Worm (Caenorhabditis elegans): ENCODE data around the gene C18H7.11.

The C18H7.11 gene

DNA sequence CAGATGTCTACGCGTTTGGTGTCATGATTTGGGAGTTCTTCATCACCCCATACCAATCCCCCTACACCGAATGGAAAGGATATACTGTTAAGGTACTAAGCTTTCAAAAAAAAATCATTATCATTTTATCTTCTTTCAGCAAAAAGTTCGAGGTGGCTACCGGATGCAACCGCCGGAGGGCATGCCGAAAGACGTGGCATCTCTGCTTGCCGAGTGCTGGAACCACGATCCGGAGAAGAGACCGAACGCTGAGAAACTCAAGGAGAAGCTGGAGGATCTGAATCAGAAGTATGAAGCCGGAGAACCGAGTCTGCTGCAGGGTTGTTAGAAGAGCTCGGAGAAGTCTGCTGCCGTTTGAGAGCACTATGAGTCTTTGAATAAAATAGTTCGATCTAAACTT, 1.9 kb upstream of the C18H7.11 start:
- TF ChIP-seq unc-62 (GFP tag; optimal IDR thresholded peaks at IDR 0.05) = no peak

ce11 chrIV:601595-601994, 4.9 kb downstream of the C18H7.11 start, which contains the start of gene srt-59:
Gene srt-59 (minus strand): TSS chrIV:601695.
- no peak for TF ChIP-seq unc-62 (GFP tag; optimal IDR thresholded peaks at IDR 0.05)

DNA sequence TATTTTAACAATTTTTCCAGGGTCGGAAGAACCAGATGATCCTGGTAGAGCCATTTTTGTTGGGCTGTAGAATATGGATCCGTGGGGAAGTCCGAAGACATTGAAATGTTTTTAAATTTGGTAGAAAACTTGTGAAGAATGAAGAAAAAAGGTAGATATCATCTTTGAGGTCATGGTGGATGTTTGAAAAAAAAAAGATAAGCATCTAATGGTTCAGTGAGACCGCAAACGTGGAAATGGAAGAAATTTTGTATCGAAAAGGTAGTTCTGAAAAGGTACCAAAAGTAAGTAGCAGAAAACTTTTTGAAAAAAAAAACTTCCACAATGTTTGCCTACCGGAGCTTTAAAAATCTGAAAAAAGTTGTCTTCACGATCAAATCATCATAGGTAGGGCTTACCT, 6.8 kb downstream of the C18H7.11 start, which contains the start of gene prmt-4:
TSS of gene prmt-4 (minus strand) at position 101 of the 400 bp plus-strand sequence.
- TF ChIP-seq unc-62 (GFP tag; optimal IDR thresholded peaks at IDR 0.05) = no peak

DNA sequence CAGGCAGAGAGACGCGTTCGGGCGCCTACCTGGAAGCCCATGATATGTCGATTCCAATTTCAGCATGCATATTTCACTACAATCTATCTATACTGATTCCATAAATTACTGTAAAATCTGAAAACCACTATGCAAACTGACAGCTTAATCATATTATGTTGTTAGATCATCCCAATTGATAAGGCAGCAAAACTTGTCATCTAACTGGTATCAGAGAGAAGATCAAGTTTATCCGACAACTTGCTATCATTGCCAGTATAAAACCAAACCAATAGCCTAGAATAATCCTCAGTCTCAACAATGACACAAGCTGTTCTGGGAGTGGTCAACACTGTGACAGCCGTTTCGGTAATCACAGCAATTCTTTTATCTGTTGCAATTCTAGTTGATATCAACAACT, 7.4 kb downstream of the C18H7.11 start, which contains the start of gene col-102:
TSS of gene col-102 (plus strand) at position 301 of the 400 bp plus-strand sequence.
- no peak for TF ChIP-seq unc-62 (GFP tag; optimal IDR thresholded peaks at IDR 0.05)

ce11 chrIV:604817-605216, 8.1 kb downstream of the C18H7.11 start:
- TF ChIP-seq unc-62 (GFP tag; optimal IDR thresholded peaks at IDR 0.05) = no peak

- TF ChIP-seq unc-62 (GFP tag; optimal IDR thresholded peaks at IDR 0.05) = no peak
These were observed 8.7 kb downstream of the C18H7.11 start for ce11 chrIV:605431-605830.

- TF ChIP-seq unc-62 (GFP tag; optimal IDR thresholded peaks at IDR 0.05) = no peak
These were observed 9.4 kb downstream of the C18H7.11 start, which contains the start of gene inx-18 for ce11 chrIV:606055-606454. Gene inx-18 (plus strand): TSS chrIV:606355.

ce11 chrIV:607628-608027, 10.9 kb downstream of the C18H7.11 start:
- TF ChIP-seq unc-62 (GFP tag; optimal IDR thresholded peaks at IDR 0.05) = no peak

ce11 chrIV:613155-613554, 16.5 kb downstream of the C18H7.11 start:
- no peak for TF ChIP-seq unc-62 (GFP tag; optimal IDR thresholded peaks at IDR 0.05)

- no peak for TF ChIP-seq unc-62 (GFP tag; optimal IDR thresholded peaks at IDR 0.05)
These were observed 18.5 kb downstream of the C18H7.11 start, which contains the start of gene C18H7.1 for ce11 chrIV:615244-615643. Gene C18H7.1 (plus strand): TSS chrIV:615544.

DNA sequence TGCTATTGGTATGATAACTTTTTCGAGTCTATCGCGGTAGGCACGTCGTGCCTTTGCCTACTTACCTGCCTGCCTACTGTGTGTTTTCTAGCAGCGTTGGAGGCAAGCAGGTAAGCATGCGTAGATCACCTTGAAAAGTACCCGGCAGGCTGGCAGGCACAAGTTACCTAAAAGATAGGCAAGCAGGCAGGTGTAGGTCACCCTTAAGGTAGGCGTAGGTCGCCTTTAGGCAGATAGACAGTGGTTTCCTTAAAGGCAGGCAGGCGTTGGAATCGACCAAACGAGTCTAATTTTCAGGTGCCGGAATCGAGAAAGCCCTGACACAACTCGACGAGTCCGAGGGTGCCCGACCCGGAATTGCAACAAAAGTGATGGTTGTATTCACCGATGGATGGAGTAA, 23.1 kb downstream of the C18H7.11 start:
- no peak for TF ChIP-seq unc-62 (GFP tag; optimal IDR thresholded peaks at IDR 0.05)

- no peak for TF ChIP-seq unc-62 (GFP tag; optimal IDR thresholded peaks at IDR 0.05)
These were observed 23.6 kb downstream of the C18H7.11 start for ce11 chrIV:620324-620723.

- no peak for TF ChIP-seq unc-62 (GFP tag; optimal IDR thresholded peaks at IDR 0.05)
These were observed 26.3 kb downstream of the C18H7.11 start for ce11 chrIV:622989-623388.

DNA sequence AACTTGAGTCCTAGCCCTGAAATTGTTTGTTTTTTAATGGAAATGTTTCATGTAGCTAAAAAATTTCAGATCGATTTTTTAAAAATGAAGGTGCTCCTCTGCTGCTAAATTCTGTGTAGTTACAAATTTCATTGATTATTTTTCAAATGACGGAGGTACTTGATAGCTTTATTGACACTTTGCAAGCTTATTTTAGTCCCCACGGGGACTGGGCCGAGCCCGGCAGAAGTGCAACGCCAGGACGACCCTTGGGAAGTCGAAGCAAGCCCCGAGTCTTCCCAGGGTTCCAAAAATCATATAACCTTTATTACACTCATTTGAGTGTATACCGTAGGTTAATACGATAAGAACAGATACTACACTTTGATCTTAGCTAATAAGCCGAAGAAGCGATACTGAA, 27.2 kb downstream of the C18H7.11 start:
- no peak for TF ChIP-seq unc-62 (GFP tag; optimal IDR thresholded peaks at IDR 0.05)

DNA sequence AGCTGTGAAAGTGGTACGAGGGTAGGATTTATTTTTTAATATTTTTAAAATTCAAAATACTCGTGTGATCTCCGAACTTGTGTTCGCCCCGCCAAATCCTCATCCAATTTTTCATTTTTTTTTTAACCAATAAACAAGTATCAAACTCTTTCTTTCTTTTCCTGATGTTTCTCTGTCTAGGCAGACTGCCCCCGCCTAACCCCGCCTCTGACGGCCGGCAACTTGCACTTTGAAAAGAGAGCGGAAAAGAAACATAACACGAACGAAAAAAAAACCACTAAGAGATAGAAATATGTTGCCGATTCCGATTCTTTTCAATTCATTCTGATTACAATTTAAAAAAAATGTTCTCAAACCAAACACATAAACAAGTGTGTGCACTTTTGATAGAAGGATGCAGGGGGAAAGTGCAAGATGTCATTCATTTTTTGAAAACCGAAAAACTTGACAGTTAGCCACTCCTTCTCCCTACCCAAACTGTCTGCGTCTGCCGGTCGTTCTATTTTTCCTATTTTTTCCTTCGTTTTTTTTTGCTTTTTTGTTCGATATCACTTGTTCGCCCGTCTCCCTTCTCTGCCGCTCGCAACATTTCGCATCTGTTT, 29.3 kb downstream of the C18H7.11 start:
- TF ChIP-seq unc-62 (GFP tag; optimal IDR thresholded peaks at IDR 0.05) = no peak

ce11 chrIV:627237-627636, 30.5 kb downstream of the C18H7.11 start, which contains the start of gene nhr-76:
Gene nhr-76 (plus strand): TSS chrIV:627537.
- no peak for TF ChIP-seq unc-62 (GFP tag; optimal IDR thresholded peaks at IDR 0.05)

- TF ChIP-seq unc-62 (GFP tag; optimal IDR thresholded peaks at IDR 0.05) = no peak
These were observed 33.9 kb downstream of the C18H7.11 start for ce11 chrIV:630598-630997.

- TF ChIP-seq unc-62 (GFP tag; optimal IDR thresholded peaks at IDR 0.05) = no peak
These were observed 35.2 kb downstream of the C18H7.11 start for ce11 chrIV:631869-632268.
